Fruit fly (Drosophila melanogaster) whole organism, wandering third instar larva: Measurements from ENCODE around the gene CG33490.
A peak's percentile ranks its signal among the peaks of the same experiment; 100 is the strongest.

ENCODE experiments used
- Hr78 ChIP-seq: fragments of >200 bp; optimal IDR thresholded peaks from 2 replicates; lab custom pipeline; 2017; ENCODE audit warnings: missing biosample characterization, missing genetic modification characterization
- Hr83 ChIP-seq: fragments of 200-300 bp; sonication (Bioruptor generic); optimal IDR thresholded peaks from 2 replicates; lab custom pipeline; 2016; ENCODE audit warnings: missing biosample characterization, mild to moderate bottlenecking, missing genetic modification characterization, moderate library complexity; ENCODE audit not compliant: poor library complexity, severe bottlenecking
- N ChIP-seq: fragments of >200 bp; optimal IDR thresholded peaks from 2 replicates; lab custom pipeline; 2018; ENCODE audit warnings: missing biosample characterization, missing external identifiers, missing genetic modification characterization
- OdsH ChIP-seq: fragments of 200-800 bp; sonication (Bioruptor generic); optimal IDR thresholded peaks from 2 replicates; lab custom pipeline; 2016; ENCODE audit warnings: missing biosample characterization, mild to moderate bottlenecking, missing genetic modification characterization
- dl ChIP-seq, 2 experiments: fragments of 175-275, 200-275 bp in 1 of 2; fragments of 200-275 bp in 1 of 2; sonication (Bioruptor generic); optimal IDR thresholded peaks; lab custom pipeline; 2018; ENCODE audit warnings: mild to moderate bottlenecking in 2 of 2, missing biosample characterization in 2 of 2, missing genetic modification characterization in 2 of 2, moderate library complexity in 2 of 2; ENCODE audit not compliant: partially characterized antibody in 2 of 2, insufficient read depth in 1 of 2
- h ChIP-seq: fragments of 200-800 bp; sonication (Bioruptor generic); optimal IDR thresholded peaks from 3 replicates; lab custom pipeline; 2016; ENCODE audit warnings: missing biosample characterization, mild to moderate bottlenecking, missing genetic modification characterization
- lola ChIP-seq: fragments of >200 bp; optimal IDR thresholded peaks from 2 replicates; lab custom pipeline; 2017; ENCODE audit warnings: missing biosample characterization, missing genetic modification characterization
- tai ChIP-seq: sonication (Bioruptor generic); optimal IDR thresholded peaks from 2 replicates; lab custom pipeline; 2016; ENCODE audit warnings: missing biosample characterization, missing genetic modification characterization
- usp ChIP-seq: fragments of >200 bp; optimal IDR thresholded peaks from 2 replicates; lab custom pipeline; 2017; ENCODE audit warnings: missing biosample characterization, missing genetic modification characterization

- no peak for TF ChIP-seq tai (GFP tag; lab: Kevin White, UChicago)
- TF ChIP-seq lola, result no peak
- no peak for TF ChIP-seq Hr78
- peak; percentile 28 for TF ChIP-seq OdsH (GFP tag; lab: Kevin White, UChicago)
- TF ChIP-seq Hr83 (GFP tag; lab: Kevin White, UChicago), result no peak
- no peak for TF ChIP-seq dl (GFP tag; optimal IDR thresholded peaks at IDR 0.05; lab: Kevin White, UChicago; ENCODE audit: insufficient read depth in 1 of 2, partially characterized antibody in 2 of 2)
- no peak for TF ChIP-seq usp (GFP tag; lab: Kevin White, UChicago)
- TF ChIP-seq h, result peak; percentile 26
- no peak for TF ChIP-seq N (GFP tag; lab: Kevin White, UChicago)
Observed at dm6 chr3L:11551949-11552348, 22.5 kb downstream of the CG33490 start.
